Fruit fly (Drosophila melanogaster) whole organism, embryonic: ENCODE results near the gene CG31638.

ENCODE experiments used
- CG30020 ChIP-seq: fragments of 200-800 bp; optimal IDR thresholded peaks from 2 replicates; lab custom pipeline; 2019; ENCODE audit warnings: missing biosample characterization, mild to moderate bottlenecking, missing genetic modification characterization, moderate library complexity
- HLHmδ ChIP-seq: fragments of 200-800 bp; sonication (Bioruptor generic); optimal IDR thresholded peaks from 2 replicates; lab custom pipeline; 2018; ENCODE audit warnings: missing biosample characterization, mild to moderate bottlenecking, missing genetic modification characterization, moderate library complexity
- Hr78 ChIP-seq, 2 experiments: fragments of 200-800 bp in 1 of 2; fragments of >200 bp in 1 of 2; sonication (Bioruptor generic) in 1 of 2; optimal IDR thresholded peaks; 2 replicates each; lab custom pipeline; 2017 to 2019; ENCODE audit warnings: missing biosample characterization in 2 of 2, missing genetic modification characterization in 2 of 2, mild to moderate bottlenecking in 1 of 2, moderate library complexity in 1 of 2

DNA sequence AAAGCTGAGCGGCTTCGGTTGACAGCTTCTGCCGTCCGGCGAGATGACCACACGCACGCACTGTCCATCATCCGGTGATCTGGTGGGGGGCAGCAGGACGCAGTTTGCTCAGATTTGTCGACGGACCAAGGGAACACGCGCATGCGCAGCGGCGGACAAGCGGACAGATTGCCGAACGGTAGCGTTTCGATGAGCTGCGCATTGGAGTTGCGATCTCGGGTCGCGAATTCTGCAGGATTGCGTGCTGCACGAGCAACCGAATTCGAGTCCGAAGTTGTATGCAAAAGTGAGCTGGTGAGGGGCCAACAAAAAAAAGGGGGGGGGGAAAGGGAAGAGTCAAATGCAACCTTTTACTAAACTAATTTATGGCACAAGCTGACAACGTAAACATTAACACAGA is 42.9 kb downstream of the CG31638 start:
- TF ChIP-seq CG30020 (tag; lab: Kevin White, UChicago) (no peak), HLHmδ (GFP tag; lab: Kevin White, UChicago) (no peak), Hr78 (GFP tag; optimal IDR thresholded peaks at IDR 0.05; lab: Kevin White, UChicago) (no peak)
